Worm (Caenorhabditis elegans) whole organism, early embryonic: Measurements from ENCODE around the gene pcp-4.

Experiments used
- ama-1 ChIP-seq: fragments of 150-350 bp; optimal IDR thresholded peaks from 2 replicates; lab custom pipeline; 2014
- ceh-13 ChIP-seq: fragments of 200-800 bp; sonication (Bioruptor generic); optimal IDR thresholded peaks from 2 replicates; lab custom pipeline; 2018; ENCODE audit warnings: mild to moderate bottlenecking, missing genetic modification characterization, missing compliant biosample characterization
- hnd-1 ChIP-seq: sonication (generic microtip); optimal IDR thresholded peaks from 2 replicates; lab custom pipeline; 2016; ENCODE audit warnings: missing genetic modification characterization, missing compliant biosample characterization
- pes-1 ChIP-seq: fragments of 200-800 bp; sonication (Bioruptor generic); IDR thresholded peaks from 2 replicates; pipeline ENCODE4 v1.3.6; 2022; ENCODE audit warnings: missing genetic modification reagents, missing genetic modification characterization, missing compliant biosample characterization
- tbx-37 ChIP-seq: fragments of 200-800 bp; sonication (Bioruptor generic); conservative IDR thresholded peaks from 2 replicates; pipeline ENCODE4 v1.3.6; 2022; ENCODE audit warnings: missing genetic modification reagents, missing genetic modification characterization, missing compliant biosample characterization
- tra-4 ChIP-seq: sonication (generic microtip); optimal IDR thresholded peaks from 2 replicates; lab custom pipeline; 2017; ENCODE audit warnings: missing genetic modification characterization, missing compliant biosample characterization

DNA sequence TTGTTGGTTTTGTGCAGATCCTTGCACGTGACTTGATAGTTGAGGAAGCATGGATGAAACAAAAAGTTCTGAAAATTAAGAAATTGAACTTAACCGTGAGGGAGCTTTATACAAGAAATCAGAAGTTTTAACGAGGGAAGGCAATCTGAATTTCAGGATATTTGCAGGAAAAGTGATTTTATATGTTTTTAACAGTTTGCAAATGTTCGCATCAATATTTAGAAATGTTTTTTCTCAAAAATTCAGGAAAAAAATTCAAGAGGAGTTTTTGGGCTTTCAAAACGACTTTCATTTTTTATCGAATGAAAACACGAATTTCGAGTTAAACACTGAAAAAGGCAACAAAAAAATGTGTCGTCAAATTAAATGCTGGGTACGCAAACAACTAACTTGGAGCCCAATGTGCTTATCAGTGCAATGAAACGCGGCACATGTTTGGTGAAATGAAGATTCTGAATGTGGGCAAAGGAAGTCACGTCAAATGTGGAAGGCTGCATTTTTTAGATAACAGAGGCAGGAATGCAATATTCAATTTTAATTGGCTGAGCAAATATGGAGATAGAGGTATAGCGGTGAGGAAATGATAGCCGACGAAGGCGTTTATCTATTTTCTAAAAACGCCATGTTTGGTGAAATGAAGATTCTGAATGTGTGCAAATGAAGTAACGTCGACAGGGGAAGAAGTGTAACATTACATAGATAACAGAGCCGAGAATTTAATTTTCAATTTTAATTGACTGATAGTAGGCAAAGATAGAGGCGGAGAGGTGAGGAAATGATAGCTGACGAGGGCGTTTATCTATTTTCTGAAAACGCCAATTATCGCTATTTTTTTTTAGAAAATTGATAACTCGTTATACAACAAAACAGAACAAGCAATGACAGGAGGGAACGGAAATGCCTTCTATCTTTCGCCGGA, 15.4 kb upstream of the pcp-4 start, which contains the start of gene Y116F11B.6:
- TF ChIP-seq ceh-13 (GFP tag; lab: Kevin White, UChicago): no peak
- no peak for TF ChIP-seq ama-1 (lab: Kevin White, UChicago)
- no peak for TF ChIP-seq pes-1 (GFP tag; lab: Robert Waterston, UW)
- no peak for TF ChIP-seq hnd-1
- no peak for TF ChIP-seq tbx-37
- no peak for TF ChIP-seq tra-4 (tag; lab: Kevin White, UChicago)
